Worm (Caenorhabditis elegans) whole organism, L1 larva: ENCODE measurements around the gene clp-6.

Experiments
- dpl-1 ChIP-seq, 3 experiments: fragments of 150-350 bp in 2 of 3; sonication (generic microtip) in 1 of 3; optimal IDR thresholded peaks; 2 replicates each; lab custom pipeline; 2014 to 2017; ENCODE audit warnings: missing biosample characterization in 3 of 3, missing genetic modification characterization in 3 of 3, missing genetic modification reagents in 3 of 3
- nhr-12 ChIP-seq: sonication (generic microtip); optimal IDR thresholded peaks from 2 replicates; lab custom pipeline; 2017; ENCODE audit warnings: missing biosample characterization, missing genetic modification characterization
- nhr-77 ChIP-seq: fragments of 150-350 bp; optimal IDR thresholded peaks from 2 replicates; lab custom pipeline; 2014; ENCODE audit warnings: missing biosample characterization, missing genetic modification characterization

DNA sequence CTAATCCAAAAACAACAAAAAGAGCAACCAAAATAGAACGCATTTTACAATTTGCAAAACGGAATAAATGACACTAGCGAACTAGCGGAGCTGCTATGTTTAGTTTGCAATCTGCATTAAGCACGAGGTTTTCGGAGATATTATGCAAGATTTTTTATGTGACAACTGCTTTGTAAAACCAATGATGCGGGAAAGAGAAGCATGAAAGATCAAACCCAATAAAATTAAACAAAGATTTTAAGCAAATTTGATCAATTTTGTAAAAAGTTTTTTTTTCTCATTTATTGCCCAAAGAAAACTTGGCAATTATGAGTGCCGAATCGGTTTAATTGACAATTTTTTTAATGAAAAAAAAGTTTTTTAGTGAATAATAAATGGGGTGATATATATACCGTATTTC is 9.9 kb downstream of the clp-6 start, which contains the start of gene Y77E11A.8:
- TF ChIP-seq nhr-77 (tag; lab: Kevin White, UChicago), result no peak
- no peak for TF ChIP-seq nhr-12 (tag; lab: Kevin White, UChicago)
- no peak for TF ChIP-seq dpl-1 (GFP tag; optimal IDR thresholded peaks at IDR 0.05; lab: Kevin White, UChicago)
